Fruit fly (Drosophila melanogaster) whole organism, embryonic: Measurements from ENCODE around the gene CG15528.

Experiments used
- Awh ChIP-seq: fragments of 200-800 bp; sonication (Bioruptor generic); IDR thresholded peaks from 2 replicates; pipeline ENCODE4, ENCODE4 v1.3.6; 2022; ENCODE audit warnings: missing biosample characterization, missing genetic modification characterization
- CG10462 ChIP-seq: fragments of 200-800 bp; sonication (Bioruptor generic); optimal IDR thresholded peaks from 2 replicates; lab custom pipeline; 2016; ENCODE audit warnings: missing biosample characterization, missing genetic modification characterization
- CG11695 ChIP-seq: fragments of 200-800 bp; sonication (Bioruptor generic); IDR thresholded peaks from 3 replicates; pipeline ENCODE4 v1.3.6; 2022; ENCODE audit warnings: missing biosample characterization, missing genetic modification characterization
- CG12155 ChIP-seq: fragments of 200-800 bp; sonication (Bioruptor generic); optimal IDR thresholded peaks from 3 replicates; lab custom pipeline; 2016; ENCODE audit warnings: missing biosample characterization, missing genetic modification characterization
- CG15514 ChIP-seq: fragments of 200-800 bp; sonication (Bioruptor generic); optimal IDR thresholded peaks from 3 replicates; lab custom pipeline; 2017; ENCODE audit warnings: missing biosample characterization, missing genetic modification characterization, mild to moderate bottlenecking, moderate library complexity, missing genetic modification reagents
- CG18764 ChIP-seq: fragments of 200-800 bp; sonication (Bioruptor generic); optimal IDR thresholded peaks from 3 replicates; lab custom pipeline; 2016; ENCODE audit warnings: missing biosample characterization, missing genetic modification characterization
- CG2129 ChIP-seq: fragments of 200-800 bp; sonication (Bioruptor generic); IDR thresholded peaks from 2 replicates; pipeline ENCODE4 v1.3.6; 2022; ENCODE audit warnings: missing biosample characterization, missing genetic modification characterization; ENCODE audit not compliant: partially characterized antibody
- CG2199 ChIP-seq: fragments of 200-800 bp; sonication (Bioruptor generic); IDR thresholded peaks from 3 replicates; pipeline ENCODE4 v1.3.6; 2022; ENCODE audit warnings: missing biosample characterization, missing genetic modification characterization
- CG2712 ChIP-seq: fragments of 200-800 bp; optimal IDR thresholded peaks from 3 replicates; lab custom pipeline; 2019; ENCODE audit warnings: missing biosample characterization, mild to moderate bottlenecking, missing genetic modification characterization, moderate library complexity
- CG32772 ChIP-seq: fragments of 200-800 bp; sonication (Bioruptor generic); IDR thresholded peaks from 2 replicates; pipeline ENCODE4 v1.3.6; 2022; ENCODE audit warnings: missing biosample characterization, missing genetic modification characterization
- CG34224 ChIP-seq: fragments of 200-800 bp; sonication (Bioruptor generic); IDR thresholded peaks from 3 replicates; pipeline ENCODE4 v1.3.6; 2022; ENCODE audit warnings: missing biosample characterization, missing genetic modification characterization; ENCODE audit not compliant: partially characterized antibody
- CG3847 ChIP-seq: fragments of 200-800 bp; sonication (Bioruptor generic); IDR thresholded peaks from 2 replicates; pipeline ENCODE4 v1.3.6; 2022; ENCODE audit warnings: missing biosample characterization, missing genetic modification characterization
- CG3995 ChIP-seq: fragments of 200-800 bp; sonication (Bioruptor generic); optimal IDR thresholded peaks from 3 replicates; lab custom pipeline; 2016; ENCODE audit warnings: missing biosample characterization, missing genetic modification characterization
- CG4282 ChIP-seq: fragments of 200-800 bp; sonication (Bioruptor generic); optimal IDR thresholded peaks from 2 replicates; lab custom pipeline; 2016; ENCODE audit warnings: missing biosample characterization, missing genetic modification characterization
- CG43689 ChIP-seq: fragments of 200-800 bp; sonication (Bioruptor generic); IDR thresholded peaks from 2 replicates; pipeline ENCODE4 v1.3.6; 2022; ENCODE audit warnings: missing biosample characterization, missing genetic modification characterization
- CG4424 ChIP-seq: fragments of 200-800 bp; sonication (Bioruptor generic); optimal IDR thresholded peaks from 3 replicates; lab custom pipeline; 2016; ENCODE audit warnings: missing biosample characterization, missing genetic modification characterization
- CG6254 ChIP-seq: fragments of 200-800 bp; sonication (Bioruptor generic); optimal IDR thresholded peaks from 3 replicates; lab custom pipeline; 2017; ENCODE audit warnings: mild to moderate bottlenecking, missing biosample characterization, missing genetic modification reagents, missing genetic modification characterization
- CG6683 ChIP-seq: fragments of 200-800 bp; sonication (Bioruptor generic); optimal IDR thresholded peaks from 2 replicates; lab custom pipeline; 2017; ENCODE audit warnings: missing biosample characterization, mild to moderate bottlenecking, missing genetic modification characterization, missing genetic modification reagents
- CG7556 ChIP-seq: fragments of 200-800 bp; sonication (Bioruptor generic); optimal IDR thresholded peaks from 2 replicates; lab custom pipeline; 2017; ENCODE audit warnings: missing biosample characterization, mild to moderate bottlenecking, missing genetic modification characterization
- CG9797 ChIP-seq: fragments of 200-800 bp; sonication (Bioruptor generic); optimal IDR thresholded peaks from 3 replicates; lab custom pipeline; 2018; ENCODE audit warnings: missing biosample characterization, mild to moderate bottlenecking, missing genetic modification characterization
- CTCF ChIP-seq: fragments of 200-800 bp; sonication (Bioruptor generic); optimal IDR thresholded peaks from 2 replicates; lab custom pipeline; 2017; ENCODE audit warnings: missing biosample characterization, mild to moderate bottlenecking, missing genetic modification characterization, moderate library complexity
- D19B ChIP-seq: fragments of 200-800 bp; sonication (Bioruptor generic); optimal IDR thresholded peaks from 2 replicates; lab custom pipeline; 2017; ENCODE audit warnings: missing biosample characterization, mild to moderate bottlenecking, missing genetic modification characterization
- E2f2 ChIP-seq: fragments of 200-800 bp; sonication (Bioruptor generic); IDR thresholded peaks from 2 replicates; pipeline ENCODE4 v1.3.6; 2022; ENCODE audit warnings: missing biosample characterization, missing genetic modification characterization
- GATAe ChIP-seq: fragments of 200-800 bp; sonication (Bioruptor generic); conservative IDR thresholded peaks from 2 replicates; pipeline ENCODE4 v1.3.6; 2022; ENCODE audit warnings: missing biosample characterization, missing genetic modification characterization
- HLH54F ChIP-seq: fragments of 200-800 bp; sonication (Bioruptor generic); optimal IDR thresholded peaks from 3 replicates; lab custom pipeline; 2016; ENCODE audit warnings: missing biosample characterization, missing genetic modification characterization
- Hr78 ChIP-seq, 2 experiments: fragments of 200-800 bp in 1 of 2; fragments of >200 bp in 1 of 2; sonication (Bioruptor generic) in 1 of 2; optimal IDR thresholded peaks; 2 replicates each; lab custom pipeline; 2017 to 2019; ENCODE audit warnings: missing biosample characterization in 2 of 2, missing genetic modification characterization in 2 of 2, mild to moderate bottlenecking in 1 of 2, moderate library complexity in 1 of 2
- Max ChIP-seq: fragments of 200-800 bp; sonication (Bioruptor generic); optimal IDR thresholded peaks from 2 replicates; lab custom pipeline; 2016; ENCODE audit warnings: missing biosample characterization, mild to moderate bottlenecking, missing genetic modification characterization
- Nf-YB ChIP-seq: fragments of 200-800 bp; sonication (Bioruptor generic); optimal IDR thresholded peaks from 3 replicates; lab custom pipeline; 2019; ENCODE audit warnings: missing biosample characterization, mild to moderate bottlenecking, missing genetic modification characterization, moderate library complexity
- Ravus ChIP-seq: fragments of 200-800 bp; sonication (Bioruptor generic); IDR thresholded peaks from 2 replicates; pipeline ENCODE4 v1.3.6; 2022; ENCODE audit warnings: missing biosample characterization, missing genetic modification characterization
- Rx ChIP-seq: fragments of 200-800 bp; sonication (Bioruptor generic); IDR thresholded peaks from 2 replicates; pipeline ENCODE4 v1.3.6; 2022; ENCODE audit warnings: missing biosample characterization, missing genetic modification characterization
- Scr ChIP-seq: fragments of 200-800 bp; sonication (Bioruptor generic); IDR thresholded peaks from 2 replicates; pipeline ENCODE4 v1.3.6; 2022; ENCODE audit warnings: missing biosample characterization, missing genetic modification characterization; ENCODE audit not compliant: partially characterized antibody
- ash1 ChIP-seq: fragments of 200-800 bp; sonication (Bioruptor generic); optimal IDR thresholded peaks from 2 replicates; lab custom pipeline; 2018; ENCODE audit warnings: missing biosample characterization, mild to moderate bottlenecking, missing genetic modification characterization
- bbx ChIP-seq: fragments of 200-800 bp; sonication (Bioruptor generic); IDR thresholded peaks from 2 replicates; pipeline ENCODE4 v1.3.6; 2022; ENCODE audit warnings: missing biosample characterization, missing genetic modification characterization; ENCODE audit not compliant: partially characterized antibody
- bcd ChIP-seq: fragments of 200-800 bp; sonication (Bioruptor generic); optimal IDR thresholded peaks from 2 replicates; lab custom pipeline; 2017; ENCODE audit warnings: missing biosample characterization, mild to moderate bottlenecking, missing genetic modification characterization
- bowl ChIP-seq: fragments of 200-800 bp; sonication (Bioruptor generic); IDR thresholded peaks from 2 replicates; pipeline ENCODE4 v1.3.6; 2022; ENCODE audit warnings: missing biosample characterization, missing genetic modification characterization
- chinmo ChIP-seq: fragments of 200-800 bp; sonication (Bioruptor generic); IDR thresholded peaks from 4 replicates; pipeline ENCODE4 v1.3.6; 2022; ENCODE audit warnings: missing biosample characterization, missing genetic modification characterization; ENCODE audit not compliant: partially characterized antibody
- ci ChIP-seq: fragments of 200-800 bp; sonication (Bioruptor generic); IDR thresholded peaks from 3 replicates; pipeline ENCODE4 v1.3.6; 2022; ENCODE audit warnings: missing biosample characterization, missing genetic modification characterization
- danr ChIP-seq: fragments of 200-800 bp; sonication (Bioruptor generic); IDR thresholded peaks from 2 replicates; pipeline ENCODE4 v1.3.6; 2022; ENCODE audit warnings: missing biosample characterization, missing genetic modification characterization
- dati ChIP-seq: fragments of 200-800 bp; sonication (Bioruptor generic); IDR thresholded peaks from 2 replicates; pipeline ENCODE4 v1.3.6; 2022; ENCODE audit warnings: missing biosample characterization, missing genetic modification characterization
- exex ChIP-seq: fragments of 200-800 bp; sonication (Bioruptor generic); optimal IDR thresholded peaks from 4 replicates; lab custom pipeline; 2018; ENCODE audit warnings: missing biosample characterization, mild to moderate bottlenecking, missing genetic modification characterization, moderate library complexity
- fd102C ChIP-seq: fragments of 200-800 bp; sonication (Bioruptor generic); optimal IDR thresholded peaks from 2 replicates; lab custom pipeline; 2018; ENCODE audit warnings: missing biosample characterization, mild to moderate bottlenecking, missing genetic modification characterization, moderate library complexity
- fu2 ChIP-seq: fragments of 200-800 bp; sonication (Bioruptor generic); optimal IDR thresholded peaks from 2 replicates; lab custom pipeline; 2016; ENCODE audit warnings: missing biosample characterization, missing genetic modification characterization
- gce ChIP-seq: fragments of 200-800 bp; sonication (Bioruptor generic); IDR thresholded peaks from 3 replicates; pipeline ENCODE4 v1.3.6; 2022; ENCODE audit warnings: missing biosample characterization, missing genetic modification characterization
- grn ChIP-seq: fragments of 200-800 bp; sonication (Bioruptor generic); optimal IDR thresholded peaks from 3 replicates; lab custom pipeline; 2017; ENCODE audit warnings: missing biosample characterization, missing genetic modification characterization
- mirr ChIP-seq: fragments of 200-800 bp; sonication (Bioruptor generic); optimal IDR thresholded peaks from 3 replicates; lab custom pipeline; 2018; ENCODE audit warnings: missing biosample characterization, mild to moderate bottlenecking, missing genetic modification characterization
- pb ChIP-seq: fragments of 200-800 bp; sonication (Bioruptor generic); optimal IDR thresholded peaks from 3 replicates; lab custom pipeline; 2016; ENCODE audit warnings: missing biosample characterization, missing genetic modification characterization
- shn ChIP-seq: fragments of 200-800 bp; sonication (Bioruptor generic); optimal IDR thresholded peaks from 3 replicates; lab custom pipeline; 2016; ENCODE audit warnings: missing biosample characterization, missing genetic modification characterization
- slbo ChIP-seq: fragments of 200-800 bp; sonication (Bioruptor generic); IDR thresholded peaks from 2 replicates; pipeline ENCODE4 v1.3.6; 2022; ENCODE audit warnings: missing biosample characterization, missing genetic modification characterization
- tap ChIP-seq: fragments of 200-800 bp; optimal IDR thresholded peaks from 3 replicates; lab custom pipeline; 2019; ENCODE audit warnings: missing biosample characterization, mild to moderate bottlenecking, missing genetic modification characterization, moderate library complexity
- wor ChIP-seq: fragments of 200-800 bp; sonication (Bioruptor generic); IDR thresholded peaks from 2 replicates; pipeline ENCODE4 v1.3.6; 2022; ENCODE audit warnings: missing biosample characterization, missing genetic modification characterization

CG15528 gene

DNA sequence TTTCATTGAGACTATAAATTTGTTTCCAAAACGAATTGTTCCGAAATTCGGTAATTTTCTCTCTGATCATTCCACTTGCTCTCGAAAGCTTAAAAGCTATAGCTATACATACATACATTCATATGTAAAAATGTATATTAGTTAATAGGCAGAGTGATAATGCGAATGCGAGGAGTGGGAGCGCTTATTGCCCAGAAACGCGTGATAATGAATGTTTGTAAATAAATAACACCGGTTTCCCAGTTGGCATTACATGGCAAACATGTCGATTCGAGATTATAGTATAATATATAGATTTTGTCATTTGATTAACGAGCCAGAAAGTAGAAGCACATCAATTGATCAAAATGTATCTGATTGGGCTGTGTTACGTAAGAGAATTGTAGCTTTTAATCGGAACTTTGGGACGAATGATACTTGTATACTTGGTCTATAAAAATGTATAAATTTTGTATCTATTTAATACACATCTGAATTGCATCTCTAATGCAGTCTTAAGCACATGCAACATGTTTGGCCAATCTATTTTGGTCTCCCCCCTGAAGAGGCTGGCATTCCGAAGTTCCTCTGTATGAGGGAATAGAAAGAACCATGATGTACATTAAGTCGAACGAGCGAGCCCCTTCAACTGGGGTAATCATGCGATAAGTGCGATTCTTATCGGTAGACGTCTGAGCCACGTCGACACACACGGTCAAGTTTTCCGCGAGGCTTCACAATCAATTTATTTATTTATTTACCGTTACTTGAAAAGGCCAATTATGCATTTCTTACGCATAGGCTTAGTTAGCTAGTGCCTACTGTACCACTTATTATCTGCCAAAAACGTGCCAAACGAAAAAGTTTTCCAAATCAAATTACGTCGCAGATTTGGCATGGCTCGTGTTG is 39.1 kb downstream of the CG15528 start (continued):
- TF ChIP-seq danr (GFP tag; lab: Robert Waterston, UW) (no peak), CG10462 (GFP tag; lab: Kevin White, UChicago) (no peak), CG34224 (GFP tag; lab: Robert Waterston, UW) (no peak), D19B (peak; percentile 9), chinmo (GFP tag; lab: Robert Waterston, UW) (no peak), slbo (peak; percentile 48; the same call in 1 of the 2 replicates), ash1 (GFP tag; lab: Kevin White, UChicago) (no peak), E2f2 (GFP tag; lab: Robert Waterston, UW) (no peak), CG11695 (0 out of 3 replicates have a peak, but pooled peaks have one; percentile 35), Rx (GFP tag; lab: Robert Waterston, UW) (no peak; the same call in 1 of the 2 replicates), fu2 (GFP tag; lab: Kevin White, UChicago) (no peak), bbx (no peak), CG4282 (no peak), CTCF (GFP tag; lab: Kevin White, UChicago) (no peak), grn (GFP tag; lab: Kevin White, UChicago) (peak; percentile 71), Nf-YB (no peak), bowl (GFP tag; lab: Robert Waterston, UW) (no peak), Hr78 (GFP tag; optimal IDR thresholded peaks at IDR 0.05; lab: Kevin White, UChicago) (no peak), Awh (GFP tag; lab: Robert Waterston, UW) (no peak), CG15514 (GFP tag; lab: Kevin White, UChicago) (peak; percentile 38), CG18764 (no peak), shn (GFP tag; lab: Kevin White, UChicago) (no peak), HLH54F (peak; percentile 6), CG3847 (no peak), mirr (GFP tag; lab: Kevin White, UChicago) (peak; percentile 64), exex (tag; lab: Kevin White, UChicago) (peak; percentile 64), wor (GFP tag; lab: Robert Waterston, UW) (no peak), CG4424 (GFP tag; lab: Kevin White, UChicago) (no peak), Max (GFP tag; lab: Kevin White, UChicago) (no peak), Scr (no peak), Ravus (GFP tag; lab: Robert Waterston, UW) (no peak), CG3995 (GFP tag; lab: Kevin White, UChicago) (no peak), CG2129 (GFP tag; lab: Robert Waterston, UW) (no peak), bcd (GFP tag; lab: Kevin White, UChicago) (peak; percentile 23), CG6683 (no peak), CG12155 (GFP tag; lab: Kevin White, UChicago) (no peak), CG9797 (GFP tag; lab: Kevin White, UChicago) (no peak), tap (tag; lab: Kevin White, UChicago) (no peak), CG2712 (tag; lab: Kevin White, UChicago) (no peak), CG2199 (GFP tag; lab: Robert Waterston, UW) (no peak), gce (GFP tag; lab: Robert Waterston, UW) (no peak), CG43689 (GFP tag; lab: Robert Waterston, UW) (no peak), CG7556 (GFP tag; lab: Kevin White, UChicago) (no peak), fd102C (GFP tag; lab: Kevin White, UChicago) (no peak), CG6254 (GFP tag; lab: Kevin White, UChicago) (no peak), ci (GFP tag; lab: Robert Waterston, UW) (no peak), GATAe (GFP tag; lab: Robert Waterston, UW) (peak; percentile 38; the same call in 1 of the 2 replicates), CG32772 (GFP tag; lab: Robert Waterston, UW) (0 out of 2 replicates have a peak, but pooled peaks have one; percentile 16), pb (no peak), dati (GFP tag; lab: Robert Waterston, UW) (no peak)
